Worm (Caenorhabditis elegans) whole organism, midembryonic: ENCODE measurements around the gene F56B3.9.
"Not testable (repeated sequence)": the region's sequence is repeated elsewhere in the genome, so short reads cannot be mapped to it uniquely, and the experiment has no call there.

Source experiments
- T22C8.4 ChIP-seq: fragments of 200-800 bp; sonication (Bioruptor generic); IDR thresholded peaks from 2 replicates; pipeline ENCODE4 v1.3.6; 2022; ENCODE audit warnings: missing genetic modification characterization, missing compliant biosample characterization
- cog-1 ChIP-seq: sonication (generic microtip); optimal IDR thresholded peaks from 2 replicates; lab custom pipeline; 2016; ENCODE audit warnings: missing genetic modification characterization, missing compliant biosample characterization
- flt-1 ChIP-seq: fragments of 200-800 bp; sonication (Bioruptor generic); IDR thresholded peaks from 2 replicates; pipeline ENCODE4 v1.3.6; 2022; ENCODE audit warnings: missing genetic modification characterization, missing compliant biosample characterization
- klf-2 ChIP-seq: fragments of 200-800 bp; sonication (Bioruptor generic); conservative IDR thresholded peaks from 2 replicates; pipeline ENCODE4 v1.3.6; 2022; ENCODE audit warnings: missing genetic modification reagents, missing genetic modification characterization, missing compliant biosample characterization
- med-1 ChIP-seq: sonication (generic microtip); optimal IDR thresholded peaks from 2 replicates; lab custom pipeline; 2017; ENCODE audit warnings: missing genetic modification characterization, mild to moderate bottlenecking, missing compliant biosample characterization, antibody characterized with exemption, missing genetic modification reagents; ENCODE audit not compliant: insufficient read depth
- ref-1 ChIP-seq: fragments of 200-800 bp; sonication (Bioruptor generic); conservative IDR thresholded peaks from 2 replicates; pipeline ENCODE4 v1.3.6; 2022; ENCODE audit warnings: missing genetic modification reagents, missing genetic modification characterization, missing compliant biosample characterization
- tab-1 ChIP-seq: fragments of 200-800 bp; sonication (Bioruptor generic); IDR thresholded peaks from 2 replicates; pipeline ENCODE4 v1.3.6; 2022; ENCODE audit warnings: missing genetic modification characterization, missing compliant biosample characterization
- ztf-23 ChIP-seq: fragments of 200-800 bp; sonication (Bioruptor generic); IDR thresholded peaks from 2 replicates; pipeline ENCODE4 v1.3.6; 2022; ENCODE audit warnings: missing genetic modification reagents, missing genetic modification characterization, missing compliant biosample characterization
- ztf-29 ChIP-seq: fragments of 200-800 bp; sonication (Bioruptor generic); IDR thresholded peaks from 2 replicates; pipeline ENCODE4 v1.3.6; 2022; ENCODE audit warnings: missing genetic modification reagents, missing genetic modification characterization, missing compliant biosample characterization

- not testable (repeated sequence) for TF ChIP-seq tab-1; flt-1 (GFP tag; lab: Robert Waterston, UW); med-1; klf-2 (GFP tag; lab: Robert Waterston, UW); ref-1 (GFP tag; lab: Robert Waterston, UW); ztf-23 (GFP tag; lab: Robert Waterston, UW); cog-1; T22C8.4 (GFP tag; lab: Robert Waterston, UW); ztf-29
Observed at ce11 chrIV:771061-771460, at the start of gene F56B3.9.
